Fruit fly (Drosophila melanogaster): ENCODE measurements around the gene Bmcp.

Gene Bmcp

DNA sequence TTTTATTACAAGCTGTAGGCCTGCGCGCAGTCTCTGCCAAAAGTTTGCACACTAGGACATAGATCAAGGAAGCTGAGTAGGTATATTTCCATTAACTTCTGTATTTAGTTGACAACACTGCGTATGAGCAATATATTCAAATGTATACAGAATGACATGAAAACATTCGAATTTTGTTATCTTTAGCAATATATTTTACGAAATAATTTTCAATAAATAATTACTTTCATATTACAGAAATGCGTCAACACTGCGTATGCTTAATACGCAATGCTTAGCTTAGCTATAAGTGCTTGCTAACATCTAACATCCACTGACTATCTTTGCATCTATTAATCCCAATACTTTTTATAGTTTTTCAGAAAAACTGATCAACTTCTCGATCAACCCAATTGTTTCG lies 4.4 kb upstream of the Bmcp start (continued):
- no peak for TF ChIP-seq CG15336 (GFP tag; IDR thresholded peaks at IDR 0.05)
- TF ChIP-seq CG8119 (GFP tag; IDR thresholded peaks at IDR 0.05), result no peak

DNA sequence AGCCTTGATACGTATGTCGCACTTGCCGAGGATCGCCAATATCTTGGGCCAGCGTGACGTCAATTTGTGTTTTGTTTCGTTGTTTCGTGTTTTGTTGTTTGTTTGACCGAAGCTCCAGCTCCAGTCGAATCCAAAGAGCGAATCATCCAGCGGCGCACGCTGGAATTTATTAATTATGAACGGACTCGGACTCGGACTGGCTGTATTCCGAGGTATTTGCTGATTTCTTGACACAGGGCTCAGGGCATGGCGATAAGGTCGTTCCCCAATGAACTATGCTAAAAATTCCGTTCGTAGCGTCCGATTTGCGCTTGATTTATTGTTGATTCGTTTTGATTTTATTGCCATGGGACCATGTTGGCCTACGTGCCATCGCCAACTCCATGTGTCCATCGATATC lies 3.8 kb upstream of the Bmcp start:
- 0 out of 3 replicates have a peak, but pooled peaks have one; percentile 9 for TF ChIP-seq eg (GFP tag; IDR thresholded peaks at IDR 0.05)
- no peak for TF ChIP-seq CG6276 (GFP tag; optimal IDR thresholded peaks at IDR 0.05)
- no peak for TF ChIP-seq vri (GFP tag; optimal IDR thresholded peaks at IDR 0.05)

DNA sequence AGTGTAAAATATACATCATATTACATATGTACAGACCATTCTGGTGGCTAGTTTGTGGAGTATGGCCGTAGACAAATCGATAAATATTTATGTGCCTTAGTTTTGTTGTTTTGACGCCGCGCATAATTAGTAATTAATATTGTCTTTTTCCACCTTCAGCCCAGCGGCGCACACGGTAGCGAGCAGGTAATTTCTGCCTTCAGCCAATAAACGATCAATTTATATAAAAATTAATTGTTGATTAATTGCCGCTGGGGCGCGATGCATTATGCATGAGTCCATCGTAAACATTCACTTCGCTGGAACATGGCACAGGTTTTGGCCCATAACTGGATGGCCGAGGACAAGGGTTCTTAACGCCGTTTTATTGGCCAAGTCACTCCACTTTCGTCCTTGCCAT lies 3.4 kb upstream of the Bmcp start:
- TF ChIP-seq vri (GFP tag; optimal IDR thresholded peaks at IDR 0.05) (no peak), CG6808 (GFP tag; optimal IDR thresholded peaks at IDR 0.05) (peak; percentile 14)

DNA sequence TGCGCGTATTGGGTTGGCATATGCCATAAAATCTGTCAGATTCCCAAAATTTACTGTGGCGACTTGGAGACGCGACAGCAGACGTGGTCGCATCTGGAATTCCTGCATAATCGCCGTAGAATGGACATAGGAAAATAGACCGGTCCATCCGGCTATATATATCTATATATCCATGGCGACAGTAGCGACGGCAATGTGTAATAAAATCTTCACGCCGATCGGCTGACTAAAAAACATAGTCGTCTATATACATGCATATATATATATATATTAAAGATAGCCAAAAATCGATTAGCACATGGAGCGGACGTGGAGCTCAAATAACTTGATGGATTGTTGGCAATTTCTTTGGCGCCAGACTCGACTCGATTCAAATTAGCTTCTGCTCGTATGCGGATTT lies 2.7 kb upstream of the Bmcp start:
- no peak for TF ChIP-seq CG9139 (GFP tag; optimal IDR thresholded peaks at IDR 0.05)
- no peak for TF ChIP-seq Sox102F (GFP tag; optimal IDR thresholded peaks at IDR 0.05)
- TF ChIP-seq CG7368 (GFP tag; optimal IDR thresholded peaks at IDR 0.05), result no peak
- TF ChIP-seq CG4318 (GFP tag; optimal IDR thresholded peaks at IDR 0.05), result no peak
- TF ChIP-seq salr (GFP tag; optimal IDR thresholded peaks at IDR 0.05), result no peak
- TF ChIP-seq achi (GFP tag; optimal IDR thresholded peaks at IDR 0.05), result no peak
- TF ChIP-seq CG6163 (GFP tag; IDR thresholded peaks at IDR 0.05), result no peak
- TF ChIP-seq lz (GFP tag; optimal IDR thresholded peaks at IDR 0.05), result no peak
- no peak for TF ChIP-seq dac (GFP tag; optimal IDR thresholded peaks at IDR 0.05)
- TF ChIP-seq Sox14 (GFP tag; optimal IDR thresholded peaks at IDR 0.05), result no peak
- TF ChIP-seq Sox15 (GFP tag; optimal IDR thresholded peaks at IDR 0.05), result no peak
- TF ChIP-seq Lpt (GFP tag; optimal IDR thresholded peaks at IDR 0.05), result no peak
- TF ChIP-seq topi (GFP tag; optimal IDR thresholded peaks at IDR 0.05), result no peak
- TF ChIP-seq Smox (GFP tag; optimal IDR thresholded peaks at IDR 0.05), result no peak
- no peak for TF ChIP-seq net (GFP tag; optimal IDR thresholded peaks at IDR 0.05)
- no peak for TF ChIP-seq CG8319 (GFP tag; optimal IDR thresholded peaks at IDR 0.05)
- no peak for TF ChIP-seq fd59A (GFP tag; optimal IDR thresholded peaks at IDR 0.05)
- TF ChIP-seq fd85E (GFP tag; optimal IDR thresholded peaks at IDR 0.05), result no peak

DNA sequence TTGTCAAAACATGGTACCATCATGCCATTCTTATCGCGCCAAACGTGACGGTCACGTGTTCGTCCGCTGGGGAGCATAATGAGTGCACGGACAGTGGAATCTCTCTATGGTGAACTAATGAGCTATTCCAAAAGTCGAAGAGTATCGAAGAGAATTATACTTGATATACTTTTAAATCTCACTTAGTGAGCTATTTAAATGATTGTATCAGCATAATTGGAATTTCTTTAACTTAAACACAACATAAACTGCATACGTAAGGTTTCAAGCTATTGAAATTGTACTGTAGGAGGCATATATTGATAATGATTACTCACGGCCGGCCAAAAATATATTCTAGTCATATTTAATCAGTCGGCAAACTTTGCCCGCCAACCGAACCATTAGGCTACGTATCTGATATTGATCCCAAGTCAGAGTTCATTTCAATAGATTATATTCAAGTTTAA lies 788 bp downstream of the Bmcp start:
- TF ChIP-seq esn (GFP tag; optimal IDR thresholded peaks at IDR 0.05) (peak; percentile 10), fd85E (GFP tag; optimal IDR thresholded peaks at IDR 0.05) (no peak), CG7368 (GFP tag; optimal IDR thresholded peaks at IDR 0.05) (no peak), Sox102F (GFP tag; optimal IDR thresholded peaks at IDR 0.05) (no peak), CG9139 (GFP tag; optimal IDR thresholded peaks at IDR 0.05) (no peak), CG32006 (GFP tag; optimal IDR thresholded peaks at IDR 0.05) (no peak), Hr39 (GFP tag; optimal IDR thresholded peaks at IDR 0.05) (peak; percentile 8), OdsH (GFP tag; optimal IDR thresholded peaks at IDR 0.05) (no peak), topi (GFP tag; optimal IDR thresholded peaks at IDR 0.05) (no peak), Eip78C (GFP tag) (peak; percentile 39), pdm3 (GFP tag; optimal IDR thresholded peaks at IDR 0.05) (no peak), vri (GFP tag; optimal IDR thresholded peaks at IDR 0.05) (no peak), CG34406 (GFP tag; optimal IDR thresholded peaks at IDR 0.05) (no peak), lz (GFP tag; optimal IDR thresholded peaks at IDR 0.05) (no peak), Smox (GFP tag; optimal IDR thresholded peaks at IDR 0.05) (no peak), Ets96B (tag; optimal IDR thresholded peaks at IDR 0.05) (no peak), CG31627 (GFP tag; optimal IDR thresholded peaks at IDR 0.05) (no peak), CG3032 (tag; optimal IDR thresholded peaks at IDR 0.05) (no peak), CG8319 (GFP tag; optimal IDR thresholded peaks at IDR 0.05) (no peak), CG6792 (GFP tag; optimal IDR thresholded peaks at IDR 0.05) (no peak), Gug (GFP tag; IDR thresholded peaks at IDR 0.05) (no peak), Ets21C (GFP tag; optimal IDR thresholded peaks at IDR 0.05) (no peak), achi (GFP tag; optimal IDR thresholded peaks at IDR 0.05) (no peak), svp (GFP tag) (peak; percentile 87), Sox14 (GFP tag; optimal IDR thresholded peaks at IDR 0.05) (no peak), CG4318 (GFP tag; optimal IDR thresholded peaks at IDR 0.05) (no peak), CG16779 (tag; optimal IDR thresholded peaks at IDR 0.05) (no peak), spab (GFP tag; optimal IDR thresholded peaks at IDR 0.05) (no peak), dac (GFP tag; optimal IDR thresholded peaks at IDR 0.05) (no peak), Lpt (GFP tag; optimal IDR thresholded peaks at IDR 0.05) (no peak), Met (GFP tag; optimal IDR thresholded peaks at IDR 0.05) (peak; percentile 11), cyc (GFP tag; optimal IDR thresholded peaks at IDR 0.05) (no peak), CG6276 (GFP tag; optimal IDR thresholded peaks at IDR 0.05) (no peak), salr (GFP tag; optimal IDR thresholded peaks at IDR 0.05) (no peak), fd59A (GFP tag; optimal IDR thresholded peaks at IDR 0.05) (no peak), CG11762 (GFP tag; optimal IDR thresholded peaks at IDR 0.05; ENCODE audit: insufficient read depth) (no peak), CG8119 (GFP tag; IDR thresholded peaks at IDR 0.05) (no peak)
